Worm (Caenorhabditis elegans) whole organism, midembryonic: ENCODE results near the gene F59E12.17.

Experiments used
- T22C8.4 ChIP-seq: fragments of 200-800 bp; sonication (Bioruptor generic); IDR thresholded peaks from 2 replicates; pipeline ENCODE4 v1.3.6; 2022; ENCODE audit warnings: missing genetic modification characterization, missing compliant biosample characterization
- cog-1 ChIP-seq: sonication (generic microtip); optimal IDR thresholded peaks from 2 replicates; lab custom pipeline; 2016; ENCODE audit warnings: missing genetic modification characterization, missing compliant biosample characterization
- flt-1 ChIP-seq: fragments of 200-800 bp; sonication (Bioruptor generic); IDR thresholded peaks from 2 replicates; pipeline ENCODE4 v1.3.6; 2022; ENCODE audit warnings: missing genetic modification characterization, missing compliant biosample characterization
- klf-2 ChIP-seq: fragments of 200-800 bp; sonication (Bioruptor generic); conservative IDR thresholded peaks from 2 replicates; pipeline ENCODE4 v1.3.6; 2022; ENCODE audit warnings: missing genetic modification reagents, missing genetic modification characterization, missing compliant biosample characterization
- med-1 ChIP-seq: sonication (generic microtip); optimal IDR thresholded peaks from 2 replicates; lab custom pipeline; 2017; ENCODE audit warnings: missing genetic modification characterization, mild to moderate bottlenecking, missing compliant biosample characterization, antibody characterized with exemption, missing genetic modification reagents; ENCODE audit not compliant: insufficient read depth
- ref-1 ChIP-seq: fragments of 200-800 bp; sonication (Bioruptor generic); conservative IDR thresholded peaks from 2 replicates; pipeline ENCODE4 v1.3.6; 2022; ENCODE audit warnings: missing genetic modification reagents, missing genetic modification characterization, missing compliant biosample characterization
- tab-1 ChIP-seq: fragments of 200-800 bp; sonication (Bioruptor generic); IDR thresholded peaks from 2 replicates; pipeline ENCODE4 v1.3.6; 2022; ENCODE audit warnings: missing genetic modification characterization, missing compliant biosample characterization
- ztf-23 ChIP-seq: fragments of 200-800 bp; sonication (Bioruptor generic); IDR thresholded peaks from 2 replicates; pipeline ENCODE4 v1.3.6; 2022; ENCODE audit warnings: missing genetic modification reagents, missing genetic modification characterization, missing compliant biosample characterization
- ztf-29 ChIP-seq: fragments of 200-800 bp; sonication (Bioruptor generic); IDR thresholded peaks from 2 replicates; pipeline ENCODE4 v1.3.6; 2022; ENCODE audit warnings: missing genetic modification reagents, missing genetic modification characterization, missing compliant biosample characterization

Gene F59E12.17

ce11 chrII:5649236-5650004 is at the start of gene F59E12.17, which contains the start of the genes sam-4 and zyg-1:
TSS of gene F59E12.17 (minus strand) at chrII:5649470.
TSS of gene sam-4 (minus strand) at chrII:5649286.
TSS of gene zyg-1 (plus strand) at chrII:5649748.
- TF ChIP-seq tab-1 (GFP tag; lab: Robert Waterston, UW): no peak
- TF ChIP-seq T22C8.4 (GFP tag; lab: Robert Waterston, UW): no peak
- TF ChIP-seq ztf-23 (GFP tag; lab: Robert Waterston, UW): no peak
- no peak for TF ChIP-seq klf-2
- no peak for TF ChIP-seq ztf-29 (GFP tag; lab: Robert Waterston, UW)
- no peak for TF ChIP-seq cog-1 (tag; lab: Kevin White, UChicago)
- TF ChIP-seq med-1: no peak
- no peak for TF ChIP-seq ref-1 (GFP tag; lab: Robert Waterston, UW)
- no peak for TF ChIP-seq flt-1

ce11 chrII:5698869-5699268 is 49.6 kb upstream of the F59E12.17 start, which contains the start of the genes C25H3.10 and C25H3.1:
TSS of gene C25H3.10 (minus strand) at chrII:5698969.
TSS of gene C25H3.1 (plus strand) at chrII:5699071.
- TF ChIP-seq T22C8.4 (GFP tag; lab: Robert Waterston, UW): no peak
- no peak for TF ChIP-seq med-1
- no peak for TF ChIP-seq ztf-23 (GFP tag; lab: Robert Waterston, UW)
- no peak for TF ChIP-seq cog-1 (tag; lab: Kevin White, UChicago)
- TF ChIP-seq flt-1: no peak
- no peak for TF ChIP-seq tab-1 (GFP tag; lab: Robert Waterston, UW)
- TF ChIP-seq ztf-29 (GFP tag; lab: Robert Waterston, UW): no peak
- TF ChIP-seq klf-2: no peak
- TF ChIP-seq ref-1 (GFP tag; lab: Robert Waterston, UW): no peak

ce11 chrII:5698254-5698653 is 49.0 kb upstream of the F59E12.17 start:
- no peak for TF ChIP-seq med-1

- TF ChIP-seq cog-1 (tag; lab: Kevin White, UChicago) (no peak), med-1 (no peak), flt-1 (no peak), klf-2 (no peak), T22C8.4 (GFP tag; lab: Robert Waterston, UW) (no peak), ztf-29 (GFP tag; lab: Robert Waterston, UW) (no peak), ztf-23 (GFP tag; lab: Robert Waterston, UW) (no peak), ref-1 (GFP tag; lab: Robert Waterston, UW) (no peak), tab-1 (GFP tag; lab: Robert Waterston, UW) (no peak)
These were observed 48.1 kb upstream of the F59E12.17 start for ce11 chrII:5697338-5697737.

DNA sequence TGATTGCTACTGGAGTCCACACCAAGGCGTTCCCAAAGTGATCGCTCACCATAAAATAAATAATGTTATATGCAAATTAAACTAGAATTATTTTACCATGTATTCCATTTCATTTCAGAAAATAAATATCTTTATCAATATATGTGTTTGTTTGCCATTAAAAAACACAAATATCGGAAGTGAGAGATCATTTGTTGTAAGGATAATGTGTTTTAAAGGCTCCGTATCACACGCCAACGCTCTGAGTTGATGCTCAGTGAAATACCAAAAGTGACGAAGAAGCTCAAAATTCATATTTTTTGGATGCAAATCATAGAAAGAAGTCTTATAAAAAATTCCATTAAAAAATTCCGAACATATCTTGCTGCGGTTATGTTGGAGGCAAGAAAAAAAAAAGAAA is 46.9 kb upstream of the F59E12.17 start:
- TF ChIP-seq T22C8.4 (GFP tag; lab: Robert Waterston, UW): no peak
- TF ChIP-seq ztf-29 (GFP tag; lab: Robert Waterston, UW): no peak
- TF ChIP-seq ztf-23 (GFP tag; lab: Robert Waterston, UW): no peak
- no peak for TF ChIP-seq ref-1 (GFP tag; lab: Robert Waterston, UW)
- no peak for TF ChIP-seq tab-1 (GFP tag; lab: Robert Waterston, UW)
- no peak for TF ChIP-seq med-1

- TF ChIP-seq med-1: no peak
- no peak for TF ChIP-seq tab-1 (GFP tag; lab: Robert Waterston, UW)
- TF ChIP-seq cog-1 (tag; lab: Kevin White, UChicago): no peak
- TF ChIP-seq ref-1 (GFP tag; lab: Robert Waterston, UW): no peak
- TF ChIP-seq ztf-23 (GFP tag; lab: Robert Waterston, UW): no peak
- TF ChIP-seq klf-2: no peak
- TF ChIP-seq ztf-29 (GFP tag; lab: Robert Waterston, UW): no peak
- no peak for TF ChIP-seq T22C8.4 (GFP tag; lab: Robert Waterston, UW)
- no peak for TF ChIP-seq flt-1
These were observed 45.5 kb upstream of the F59E12.17 start, which contains the start of gene C25H3.14 for ce11 chrII:5694798-5695197. TSS of gene C25H3.14 (plus strand) at chrII:5695098.

DNA sequence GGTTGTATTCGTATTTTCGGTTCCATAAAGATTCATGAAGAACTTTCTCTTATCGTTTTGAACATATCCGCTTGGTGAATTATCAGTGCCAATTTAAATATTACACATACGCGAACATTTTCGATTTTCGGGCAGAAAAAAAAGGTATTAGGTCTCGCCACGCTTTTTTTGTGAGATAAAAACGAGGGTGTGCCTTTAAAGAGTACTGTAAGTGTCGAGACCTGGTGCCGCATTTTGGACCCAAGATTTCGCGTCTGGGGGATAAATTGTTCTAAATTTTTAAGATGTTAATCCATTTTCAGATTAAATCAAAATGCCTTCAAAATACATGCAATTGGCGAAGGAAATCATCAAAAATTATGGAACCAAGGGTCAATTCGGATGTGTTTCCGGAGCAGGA is 44.6 kb upstream of the F59E12.17 start, which contains the start of gene C25H3.3:
C25H3.3 (plus strand) TSS at position 301 of the 400 bp plus-strand sequence.
- TF ChIP-seq ref-1 (GFP tag; lab: Robert Waterston, UW) (no peak), klf-2 (no peak), med-1 (no peak), T22C8.4 (GFP tag; lab: Robert Waterston, UW) (no peak), flt-1 (no peak), tab-1 (GFP tag; lab: Robert Waterston, UW) (no peak), ztf-29 (GFP tag; lab: Robert Waterston, UW) (no peak), ztf-23 (GFP tag; lab: Robert Waterston, UW) (no peak), cog-1 (tag; lab: Kevin White, UChicago) (no peak)

DNA sequence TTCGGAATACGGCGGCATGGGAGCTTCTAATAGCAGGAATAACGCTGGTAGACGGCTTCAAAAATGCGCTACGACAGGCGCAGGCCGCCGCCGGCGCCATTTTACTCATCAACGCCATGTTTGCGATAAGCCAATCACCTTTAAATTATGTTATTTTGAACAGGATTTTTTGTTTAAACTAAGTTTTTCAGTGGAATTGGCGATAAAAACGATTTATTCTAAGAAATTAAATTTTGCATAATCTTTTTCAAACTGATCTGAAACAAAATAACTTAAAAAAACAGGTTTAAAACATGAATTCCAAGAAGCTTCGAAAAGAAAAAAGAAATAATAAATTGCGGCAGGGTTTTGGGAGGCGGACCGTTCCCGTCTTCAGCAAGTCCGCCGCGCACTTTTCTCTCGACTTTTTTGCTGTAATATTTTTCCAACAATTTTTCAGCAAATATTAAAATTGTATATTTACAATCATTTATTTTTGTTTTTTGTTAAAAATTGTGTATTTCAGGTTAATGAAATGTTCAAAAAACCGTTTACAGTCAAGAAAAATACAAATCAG is 42.0 kb upstream of the F59E12.17 start, which contains the start of the genes ndub-5 and eif-2D:
ndub-5 (minus strand) TSS at position 138 of the 556 bp plus-strand sequence.
eif-2D (plus strand) TSS at position 506 of the 556 bp plus-strand sequence.
- TF ChIP-seq cog-1 (tag; lab: Kevin White, UChicago) (no peak), klf-2 (no peak), ztf-23 (GFP tag; lab: Robert Waterston, UW) (no peak), T22C8.4 (GFP tag; lab: Robert Waterston, UW) (no peak), flt-1 (no peak), ztf-29 (GFP tag; lab: Robert Waterston, UW) (no peak), med-1 (no peak), ref-1 (GFP tag; lab: Robert Waterston, UW) (no peak), tab-1 (GFP tag; lab: Robert Waterston, UW) (no peak)

ce11 chrII:5688959-5689358 is 39.7 kb upstream of the F59E12.17 start, which contains the start of gene C25H3.11:
TSS of gene C25H3.11 (minus strand) at chrII:5689040.
- TF ChIP-seq ref-1 (GFP tag; lab: Robert Waterston, UW): no peak
- TF ChIP-seq T22C8.4 (GFP tag; lab: Robert Waterston, UW): no peak
- no peak for TF ChIP-seq cog-1 (tag; lab: Kevin White, UChicago)
- TF ChIP-seq flt-1: no peak
- TF ChIP-seq ztf-23 (GFP tag; lab: Robert Waterston, UW): no peak
- peak; percentile 46; the same call in 1 of the 2 replicates for TF ChIP-seq klf-2
- TF ChIP-seq tab-1 (GFP tag; lab: Robert Waterston, UW): no peak
- TF ChIP-seq ztf-29 (GFP tag; lab: Robert Waterston, UW): no peak
